Worm (Caenorhabditis elegans) whole organism, young adult: ENCODE measurements around the gene F35A5.8.

ENCODE experiments used
- B0336.3 ChIP-seq: fragments of 200-800 bp; sonication (Bioruptor generic); IDR thresholded peaks from 2 replicates; pipeline ENCODE4 v1.3.6; 2022; ENCODE audit warnings: missing genetic modification characterization, missing compliant biosample characterization
- F39B2.1 ChIP-seq: fragments of 200-800 bp; sonication (Bioruptor generic); IDR thresholded peaks from 2 replicates; pipeline ENCODE4 v1.3.6; 2022; ENCODE audit warnings: missing genetic modification reagents, missing genetic modification characterization, missing compliant biosample characterization
- F52B5.7 ChIP-seq: sonication (generic microtip); optimal IDR thresholded peaks from 2 replicates; lab custom pipeline; 2016; ENCODE audit warnings: mild to moderate bottlenecking, missing genetic modification characterization, missing compliant biosample characterization
- F55B11.4 ChIP-seq: sonication (generic microtip); optimal IDR thresholded peaks from 2 replicates; lab custom pipeline; 2016; ENCODE audit warnings: missing compliant biosample characterization, missing genetic modification characterization, borderline replicate concordance; ENCODE audit not compliant: insufficient read depth
- K11D2.4 ChIP-seq: fragments of 200-800 bp; sonication (Bioruptor generic); IDR thresholded peaks from 2 replicates; pipeline ENCODE4 v1.3.6; 2022; ENCODE audit warnings: missing genetic modification reagents, missing genetic modification characterization, missing compliant biosample characterization
- K12H6.12 ChIP-seq: fragments of 200-800 bp; sonication (Bioruptor generic); optimal IDR thresholded peaks from 2 replicates; lab custom pipeline; 2018; ENCODE audit warnings: mild to moderate bottlenecking, missing genetic modification characterization, missing compliant biosample characterization
- Y56A3A.18 ChIP-seq: fragments of 200-800 bp; sonication (Bioruptor generic); IDR thresholded peaks from 2 replicates; pipeline ENCODE4 v1.3.6; 2022; ENCODE audit warnings: missing genetic modification reagents, missing genetic modification characterization, missing compliant biosample characterization
- ZK185.1 ChIP-seq: sonication (generic microtip); optimal IDR thresholded peaks from 2 replicates; lab custom pipeline; 2016; ENCODE audit warnings: mild to moderate bottlenecking, missing genetic modification characterization, missing compliant biosample characterization; ENCODE audit not compliant: poor library complexity, severe bottlenecking
- akir-1 ChIP-seq: fragments of 200-800 bp; sonication (Bioruptor generic); optimal IDR thresholded peaks from 2 replicates; lab custom pipeline; 2018; ENCODE audit warnings: mild to moderate bottlenecking, missing genetic modification characterization, moderate library complexity, missing compliant biosample characterization
- ama-1 ChIP-seq, 3 experiments: fragments of 150-350 bp in 1 of 3; sonication (generic microtip) in 2 of 3; optimal IDR thresholded peaks; 2 replicates each; lab custom pipeline; 2014 to 2018; ENCODE audit warnings: missing biosample characterization in 2 of 3, missing genetic modification characterization in 2 of 3, missing genetic modification reagents in 2 of 3
- aptf-2 ChIP-seq: fragments of 200-800 bp; sonication (Bioruptor generic); conservative IDR thresholded peaks from 2 replicates; pipeline ENCODE4 v1.3.6; 2022; ENCODE audit warnings: missing genetic modification reagents, missing genetic modification characterization, missing compliant biosample characterization
- attf-3 ChIP-seq: fragments of 200-800 bp; sonication (Bioruptor generic); conservative IDR thresholded peaks from 2 replicates; pipeline ENCODE4 v1.3.6; 2022; ENCODE audit warnings: missing genetic modification reagents, missing genetic modification characterization, missing compliant biosample characterization
- dpff-1 ChIP-seq: sonication (generic microtip); optimal IDR thresholded peaks from 2 replicates; lab custom pipeline; 2017; ENCODE audit warnings: mild to moderate bottlenecking, missing genetic modification characterization, missing compliant biosample characterization
- dpl-1 ChIP-seq: fragments of 150-350 bp; optimal IDR thresholded peaks from 2 replicates; lab custom pipeline; 2014; ENCODE audit warnings: missing biosample characterization, missing genetic modification reagents, missing genetic modification characterization
- egl-18 ChIP-seq: fragments of 200-800 bp; sonication (Bioruptor generic); IDR thresholded peaks from 2 replicates; pipeline ENCODE4 v1.3.6; 2022; ENCODE audit warnings: missing genetic modification reagents, missing genetic modification characterization, missing compliant biosample characterization
- ets-4 ChIP-seq: fragments of 200-800 bp; sonication (Bioruptor generic); optimal IDR thresholded peaks from 2 replicates; lab custom pipeline; 2018; ENCODE audit warnings: mild to moderate bottlenecking, missing genetic modification characterization, missing compliant biosample characterization
- fkh-3 ChIP-seq: sonication (generic microtip); optimal IDR thresholded peaks from 2 replicates; lab custom pipeline; 2016; ENCODE audit warnings: mild to moderate bottlenecking, missing genetic modification characterization, missing compliant biosample characterization
- hlh-12 ChIP-seq: sonication (generic microtip); optimal IDR thresholded peaks from 2 replicates; lab custom pipeline; 2016; ENCODE audit warnings: missing genetic modification characterization, missing compliant biosample characterization
- hsf-1 ChIP-seq: fragments of 200-800 bp; sonication (Bioruptor generic); IDR thresholded peaks from 2 replicates; pipeline ENCODE4 v1.3.6; 2022; ENCODE audit warnings: missing genetic modification reagents, missing genetic modification characterization, missing compliant biosample characterization
- lag-1 ChIP-seq: fragments of 200-800 bp; sonication (Bioruptor generic); IDR thresholded peaks from 2 replicates; pipeline ENCODE4 v1.3.6; 2022; ENCODE audit warnings: missing genetic modification reagents, missing genetic modification characterization, missing compliant biosample characterization
- let-607 ChIP-seq, 2 experiments: fragments of 200-800 bp in 1 of 2; sonication (Bioruptor generic) in 1 of 2; sonication (generic microtip) in 1 of 2; optimal IDR thresholded peaks; 2 replicates each; lab custom pipeline; 2016 to 2018; ENCODE audit warnings: mild to moderate bottlenecking in 2 of 2, missing compliant biosample characterization in 2 of 2, missing genetic modification characterization in 2 of 2, moderate library complexity in 2 of 2, missing genotype in 1 of 2
- lin-35 ChIP-seq, 3 experiments: fragments of 150-350 bp in 2 of 3; sonication (generic microtip) in 1 of 3; optimal IDR thresholded peaks; 2 replicates each; lab custom pipeline; 2014 to 2018; ENCODE audit warnings: missing biosample characterization in 3 of 3, missing genetic modification characterization in 3 of 3, missing genetic modification reagents in 3 of 3
- lin-40 ChIP-seq: sonication (generic microtip); optimal IDR thresholded peaks from 2 replicates; lab custom pipeline; 2016; ENCODE audit warnings: missing genetic modification characterization, mild to moderate bottlenecking, missing compliant biosample characterization, missing genotype, missing genetic modification reagents
- lin-54 ChIP-seq: fragments of 200-800 bp; sonication (Bioruptor generic); optimal IDR thresholded peaks from 2 replicates; lab custom pipeline; 2018; ENCODE audit warnings: mild to moderate bottlenecking, missing genetic modification characterization, missing compliant biosample characterization
- madf-10 ChIP-seq: sonication (generic microtip); optimal IDR thresholded peaks from 2 replicates; lab custom pipeline; 2016; ENCODE audit warnings: mild to moderate bottlenecking, missing genetic modification characterization, missing compliant biosample characterization
- madf-3 ChIP-seq: fragments of 200-800 bp; sonication (Bioruptor generic); IDR thresholded peaks from 2 replicates; pipeline ENCODE4 v1.3.6; 2022; ENCODE audit warnings: missing genetic modification reagents, missing genetic modification characterization, missing compliant biosample characterization
- mcd-1 ChIP-seq: fragments of 200-800 bp; sonication (Bioruptor generic); IDR thresholded peaks from 2 replicates; pipeline ENCODE4 v1.3.6; 2022; ENCODE audit warnings: missing genetic modification reagents, missing genetic modification characterization, missing compliant biosample characterization
- mxl-1 ChIP-seq: sonication (generic microtip); optimal IDR thresholded peaks from 2 replicates; lab custom pipeline; 2016; ENCODE audit warnings: missing genetic modification characterization, missing compliant biosample characterization
- nfyb-1 ChIP-seq: fragments of 200-800 bp; sonication (Bioruptor generic); IDR thresholded peaks from 2 replicates; pipeline ENCODE4 v1.3.6; 2022; ENCODE audit warnings: missing genetic modification reagents, missing genetic modification characterization, missing compliant biosample characterization
- pbrm-1 ChIP-seq: fragments of 200-800 bp; sonication (Bioruptor generic); IDR thresholded peaks from 2 replicates; pipeline ENCODE4 v1.3.6; 2022; ENCODE audit warnings: missing genetic modification reagents, missing genetic modification characterization, missing compliant biosample characterization
- pha-4 ChIP-seq: fragments of 150-350 bp; sonication (generic microtip); optimal IDR thresholded peaks from 2 replicates; lab custom pipeline; 2014; ENCODE audit warnings: missing biosample characterization, missing genetic modification reagents, missing genetic modification characterization
- rpc-1 ChIP-seq, 2 experiments: fragments of 150-350 bp in 1 of 2; sonication (generic microtip) in 1 of 2; optimal IDR thresholded peaks; 2 replicates each; lab custom pipeline; 2014 to 2018; ENCODE audit warnings: missing biosample characterization in 1 of 2, missing genetic modification characterization in 1 of 2, missing genetic modification reagents in 1 of 2, missing genotype in 1 of 2
- sdz-38 ChIP-seq: sonication (generic microtip); optimal IDR thresholded peaks from 2 replicates; lab custom pipeline; 2016; ENCODE audit warnings: missing genotype, missing genetic modification characterization, missing compliant biosample characterization
- sea-2 ChIP-seq: fragments of 200-800 bp; sonication (Bioruptor generic); IDR thresholded peaks from 2 replicates; pipeline ENCODE4 v1.3.6; 2022; ENCODE audit warnings: missing genetic modification characterization, missing compliant biosample characterization
- snpc-4 ChIP-seq, 5 experiments: fragments of 150-350 bp in 1 of 5; sonication (generic microtip) in 4 of 5; optimal IDR thresholded peaks; 2 replicates each; lab custom pipeline; 2014 to 2018; ENCODE audit warnings: missing genetic modification characterization in 5 of 5, missing biosample characterization in 3 of 5, antibody characterized with exemption in 2 of 5, mild to moderate bottlenecking in 2 of 5, missing compliant biosample characterization in 2 of 5, missing genotype in 2 of 5, moderate library complexity in 2 of 5, missing genetic modification reagents in 1 of 5
- somi-1 ChIP-seq: fragments of 200-800 bp; sonication (Bioruptor generic); optimal IDR thresholded peaks from 2 replicates; lab custom pipeline; 2018; ENCODE audit warnings: mild to moderate bottlenecking, missing genetic modification characterization, missing compliant biosample characterization
- sptf-2 ChIP-seq: fragments of 200-800 bp; sonication (Bioruptor generic); optimal IDR thresholded peaks from 2 replicates; lab custom pipeline; 2018; ENCODE audit warnings: mild to moderate bottlenecking, missing genetic modification characterization, missing compliant biosample characterization
- tbp1 ChIP-seq: fragments of 200-800 bp; sonication (Bioruptor generic); optimal IDR thresholded peaks from 2 replicates; lab custom pipeline; 2018; ENCODE audit warnings: mild to moderate bottlenecking, missing genetic modification characterization, missing compliant biosample characterization
- unc-130 ChIP-seq: sonication (generic microtip); optimal IDR thresholded peaks from 2 replicates; lab custom pipeline; 2016; ENCODE audit warnings: missing genetic modification reagents, missing genetic modification characterization, missing compliant biosample characterization
- unc-62 ChIP-seq: fragments of 150-350 bp; optimal IDR thresholded peaks from 2 replicates; lab custom pipeline; 2014; ENCODE audit warnings: missing biosample characterization, missing genetic modification reagents, missing genetic modification characterization
- xnd-1 ChIP-seq: sonication (generic microtip); optimal IDR thresholded peaks from 2 replicates; lab custom pipeline; 2016; ENCODE audit warnings: missing genotype, missing genetic modification reagents, missing genetic modification characterization, missing compliant biosample characterization
- zim-3 ChIP-seq: sonication (generic microtip); optimal IDR thresholded peaks from 2 replicates; lab custom pipeline; 2017; ENCODE audit warnings: mild to moderate bottlenecking, missing genetic modification characterization, moderate library complexity, missing compliant biosample characterization
- ztf-28 ChIP-seq: fragments of 200-800 bp; sonication (Bioruptor generic); IDR thresholded peaks from 2 replicates; pipeline ENCODE4 v1.3.6; 2022; ENCODE audit warnings: missing genetic modification reagents, missing genetic modification characterization, missing compliant biosample characterization

Gene F35A5.8

ce11 chrX:3828598-3829204 lies 25.4 kb upstream of the F35A5.8 start (continued):
- TF ChIP-seq dpl-1 (GFP tag; lab: Kevin White, UChicago) = no peak
- TF ChIP-seq, all 124 proteins: peak for 0

- TF ChIP-seq mcd-1 (GFP tag; lab: Robert Waterston, UW) (no peak), xnd-1 (tag; lab: Kevin White, UChicago) (no peak), lin-54 (GFP tag; lab: Kevin White, UChicago) (no peak), pbrm-1 (GFP tag; lab: Robert Waterston, UW) (no peak), F39B2.1 (GFP tag; lab: Robert Waterston, UW) (no peak), B0336.3 (GFP tag; lab: Robert Waterston, UW) (no peak), attf-3 (no peak), mxl-1 (tag; lab: Kevin White, UChicago) (no peak), tbp1 (GFP tag; lab: Kevin White, UChicago) (no peak), madf-10 (tag; lab: Kevin White, UChicago) (no peak), dpff-1 (tag; lab: Kevin White, UChicago) (no peak), ama-1 (optimal IDR thresholded peaks at IDR 0.05; lab: Kevin White, UChicago) (no peak), ama-1 (GFP tag; optimal IDR thresholded peaks at IDR 0.05; lab: Kevin White, UChicago) (no peak), somi-1 (GFP tag; lab: Kevin White, UChicago) (no peak), unc-130 (GFP tag; lab: Kevin White, UChicago) (no peak), rpc-1 (optimal IDR thresholded peaks at IDR 0.05; lab: Kevin White, UChicago) (no peak), rpc-1 (tag; optimal IDR thresholded peaks at IDR 0.05; lab: Kevin White, UChicago) (no peak), ets-4 (GFP tag; lab: Kevin White, UChicago) (no peak), lin-35 (GFP tag; optimal IDR thresholded peaks at IDR 0.05; lab: Kevin White, UChicago) (no peak), lag-1 (GFP tag; lab: Robert Waterston, UW) (no peak), fkh-3 (tag; lab: Kevin White, UChicago) (no peak)
Measured at ce11 chrX:3827311-3827710, 24.0 kb upstream of the F35A5.8 start.

ce11 chrX:3826863-3827262 lies 23.6 kb upstream of the F35A5.8 start, which contains the start of gene fkh-9:
Gene fkh-9, minus strand, starts transcription at chrX:3826963.
- TF ChIP-seq pha-4 (tag; lab: Kevin White, UChicago) (no peak), madf-3 (GFP tag; lab: Robert Waterston, UW) (no peak), fkh-3 (tag; lab: Kevin White, UChicago) (no peak), sdz-38 (tag; lab: Kevin White, UChicago) (no peak), egl-18 (GFP tag; lab: Robert Waterston, UW) (no peak), unc-62 (no peak), sea-2 (GFP tag; lab: Robert Waterston, UW) (no peak), aptf-2 (no peak), nfyb-1 (GFP tag; lab: Robert Waterston, UW) (no peak), let-607 (tag; optimal IDR thresholded peaks at IDR 0.05; lab: Kevin White, UChicago) (no peak), madf-10 (tag; lab: Kevin White, UChicago) (no peak), K12H6.12 (tag; lab: Kevin White, UChicago) (no peak), Y56A3A.18 (GFP tag; lab: Robert Waterston, UW) (no peak), lin-40 (no peak), K11D2.4 (no peak)

ce11 chrX:3826172-3826571 lies 22.9 kb upstream of the F35A5.8 start:
- no peak for TF ChIP-seq ZK185.1 (tag; lab: Kevin White, UChicago)
- no peak for TF ChIP-seq F55B11.4
- TF ChIP-seq snpc-4 (GFP tag; optimal IDR thresholded peaks at IDR 0.05; lab: Kevin White, UChicago) = no peak
- no peak for TF ChIP-seq snpc-4 (tag; optimal IDR thresholded peaks at IDR 0.05; lab: Kevin White, UChicago)
- TF ChIP-seq akir-1 (GFP tag; lab: Kevin White, UChicago) = no peak
- TF ChIP-seq unc-130 (GFP tag; lab: Kevin White, UChicago) = no peak
- TF ChIP-seq hsf-1 (GFP tag; lab: Robert Waterston, UW) = no peak
- TF ChIP-seq F52B5.7 (tag; lab: Kevin White, UChicago) = no peak
- TF ChIP-seq sptf-2 (GFP tag; lab: Kevin White, UChicago) = no peak
- TF ChIP-seq zim-3 (tag; lab: Kevin White, UChicago) = no peak
- no peak for TF ChIP-seq hlh-12 (tag; lab: Kevin White, UChicago)
- TF ChIP-seq ztf-28 (GFP tag; lab: Robert Waterston, UW) = no peak
